Worm (Caenorhabditis elegans) whole organism, L2 larva: Measurements from ENCODE around the gene F43G6.8.

Source experiments
- dmd-4 ChIP-seq: sonication (generic microtip); optimal IDR thresholded peaks from 2 replicates; lab custom pipeline; 2017; ENCODE audit warnings: missing biosample characterization, missing genetic modification characterization
- nhr-10 ChIP-seq: sonication (generic microtip); optimal IDR thresholded peaks from 2 replicates; lab custom pipeline; 2017; ENCODE audit warnings: missing biosample characterization, missing genetic modification characterization
- nhr-25 ChIP-seq: fragments of 150-350 bp; sonication (generic microtip); optimal IDR thresholded peaks from 3 replicates; lab custom pipeline; 2014; ENCODE audit warnings: missing biosample characterization, missing genetic modification characterization

ce11 chrII:11836554-11837218 lies 22.8 kb upstream of the F43G6.8 start:
- TF ChIP-seq dmd-4 (tag; lab: Kevin White, UChicago) (no peak), nhr-25 (tag; lab: Kevin White, UChicago) (peak; percentile 20), nhr-10 (no peak)
